Worm (Caenorhabditis elegans): ENCODE results near the gene srz-9.

DNA sequence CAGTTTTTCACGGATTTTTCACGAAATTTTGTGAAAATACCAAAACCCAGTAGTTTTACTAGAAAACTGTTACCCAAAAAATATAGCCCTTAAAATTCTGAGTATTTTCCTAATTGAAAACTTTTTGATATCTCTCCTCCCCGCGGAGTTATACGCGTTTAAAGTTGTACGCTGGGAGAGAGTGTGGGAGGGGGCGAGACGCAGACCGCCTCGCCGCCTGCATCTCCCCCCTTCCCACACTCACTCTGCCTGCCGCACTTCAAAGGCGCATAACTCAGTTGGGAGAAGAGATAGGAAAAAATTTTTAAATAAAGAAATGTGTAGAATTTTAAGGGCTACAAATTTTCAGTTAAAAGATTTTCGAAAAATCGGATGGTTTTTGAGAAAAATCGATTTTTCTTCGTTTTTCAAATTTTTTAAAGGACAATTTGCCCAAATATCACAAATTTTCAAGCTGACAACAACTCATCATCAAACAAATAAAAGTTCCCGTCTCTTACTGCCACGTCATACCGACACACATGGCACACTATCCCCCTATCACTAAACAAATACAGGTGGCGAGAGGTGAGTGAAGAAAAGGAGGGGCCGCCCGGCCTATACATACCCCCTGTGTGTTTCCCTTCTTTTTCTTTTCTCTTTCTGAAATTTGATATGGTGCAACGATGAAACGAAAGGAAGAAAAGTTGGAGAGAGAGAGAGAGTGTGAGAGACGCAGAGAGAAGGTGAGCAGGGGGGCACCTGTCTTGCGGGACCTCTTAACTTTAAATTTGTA, 40.3 kb upstream of the srz-9 start:
- TF ChIP-seq tbx-11 (GFP tag; IDR thresholded peaks at IDR 0.05) (no peak), sea-1 (GFP tag; conservative IDR thresholded peaks at IDR 0.05) (no peak), aly-1 (tag; optimal IDR thresholded peaks at IDR 0.05) (no peak), flt-1 (GFP tag; IDR thresholded peaks at IDR 0.05) (no peak)

Measured in whole organism, early embryonic.